Worm (Caenorhabditis elegans) whole organism, mixed stage, embryonic: ENCODE results near the gene kin-19.

Experiments used
- blmp-1 ChIP-seq: fragments of 150-350 bp; optimal IDR thresholded peaks from 2 replicates; lab custom pipeline; 2014; ENCODE audit warnings: missing biosample characterization, missing genetic modification characterization
- drap-1 ChIP-seq: fragments of 200-800 bp; sonication (Bioruptor generic); optimal IDR thresholded peaks from 3 replicates; lab custom pipeline; 2018; ENCODE audit warnings: mild to moderate bottlenecking, missing genetic modification characterization, missing compliant biosample characterization
- elt-1 ChIP-seq: sonication (generic microtip); optimal IDR thresholded peaks from 2 replicates; lab custom pipeline; 2017; ENCODE audit warnings: missing genetic modification characterization, mild to moderate bottlenecking, missing compliant biosample characterization, antibody characterized with exemption, moderate library complexity, borderline replicate concordance; ENCODE audit not compliant: insufficient read depth
- mab-5 ChIP-seq: fragments of 150-350 bp; optimal IDR thresholded peaks from 2 replicates; lab custom pipeline; 2014; ENCODE audit warnings: missing biosample characterization, missing genetic modification characterization
- mls-2 ChIP-seq: sonication (generic microtip); optimal IDR thresholded peaks from 2 replicates; lab custom pipeline; 2016; ENCODE audit warnings: mild to moderate bottlenecking, missing genetic modification characterization, moderate library complexity, missing compliant biosample characterization
- nhr-76 ChIP-seq: sonication (generic microtip); optimal IDR thresholded peaks from 2 replicates; lab custom pipeline; 2017; ENCODE audit warnings: missing biosample characterization, missing genetic modification characterization
- unc-62 ChIP-seq: fragments of 150-350 bp; optimal IDR thresholded peaks from 2 replicates; lab custom pipeline; 2014; ENCODE audit warnings: missing biosample characterization, missing genetic modification reagents, missing genetic modification characterization

DNA sequence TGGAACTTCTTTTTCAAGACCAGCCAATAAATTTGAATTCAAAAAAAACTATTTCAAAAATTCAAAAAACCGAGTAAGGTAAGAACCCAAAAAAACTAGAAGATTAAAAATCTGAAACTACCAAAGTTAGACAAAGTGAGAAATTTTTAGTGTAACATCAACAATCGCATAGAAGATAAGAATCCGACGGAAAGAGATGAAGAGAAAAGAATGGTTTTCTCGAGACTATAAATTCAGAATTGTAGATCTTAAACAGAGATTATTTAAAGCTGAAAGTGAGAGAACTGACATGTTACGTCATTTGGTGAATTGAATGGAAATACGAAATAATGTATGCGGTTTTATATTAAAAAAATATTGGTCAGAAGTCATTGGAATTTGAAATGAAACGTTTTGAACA lies 15.6 kb upstream of the kin-19 start:
- TF ChIP-seq nhr-76 = no peak
- no peak for TF ChIP-seq mab-5 (tag; lab: Kevin White, UChicago)
- TF ChIP-seq blmp-1 (tag; lab: Kevin White, UChicago) = no peak
- no peak for TF ChIP-seq drap-1 (GFP tag; lab: Kevin White, UChicago)
- TF ChIP-seq elt-1 = no peak
- TF ChIP-seq mls-2 (tag; lab: Kevin White, UChicago) = no peak
- no peak for TF ChIP-seq unc-62
